Fruit fly (Drosophila melanogaster): ENCODE results near the gene CG4849.
A peak's percentile ranks its signal among the peaks of the same experiment; 100 is the strongest.

The CG4849 gene

dm6 chr3R:27922673-27923175 is 40.5 kb upstream of the CG4849 start, which contains the start of gene RpL4 (continued):
- TF ChIP-seq Mrtf (GFP tag; IDR thresholded peaks at IDR 0.05) (peak; percentile 50; the same call in 1 of the 3 replicates), cas (GFP tag; IDR thresholded peaks at IDR 0.05) (peak; percentile 53), Kr (GFP tag; optimal IDR thresholded peaks at IDR 0.05) (peak; percentile 57), repo (GFP tag; optimal IDR thresholded peaks at IDR 0.05) (peak; percentile 71), Max (GFP tag; optimal IDR thresholded peaks at IDR 0.05) (peak; percentile 75), amos (GFP tag; IDR thresholded peaks at IDR 0.05; ENCODE audit: partially characterized antibody) (no peak), HLHmδ (GFP tag; optimal IDR thresholded peaks at IDR 0.05) (peak; percentile 99), Neu2 (GFP tag; optimal IDR thresholded peaks at IDR 0.05; ENCODE audit: borderline replicate concordance) (no peak), tio (GFP tag; optimal IDR thresholded peaks at IDR 0.05) (no peak), Atf3 (GFP tag; optimal IDR thresholded peaks at IDR 0.05) (peak; percentile 66), zen2 (GFP tag; IDR thresholded peaks at IDR 0.05; ENCODE audit: partially characterized antibody) (no peak), bigmax (GFP tag; optimal IDR thresholded peaks at IDR 0.05) (peak; percentile 87), crol (GFP tag; IDR thresholded peaks at IDR 0.05) (peak; percentile 38; the same call in 1 of the 2 replicates), CG4328 (GFP tag; optimal IDR thresholded peaks at IDR 0.05) (peak; percentile 88), CG42726 (GFP tag; IDR thresholded peaks at IDR 0.05; ENCODE audit: partially characterized antibody) (no peak), CG7963 (GFP tag; IDR thresholded peaks at IDR 0.05; ENCODE audit: partially characterized antibody) (no peak), pb (GFP tag; optimal IDR thresholded peaks at IDR 0.05) (peak; percentile 82), CG9876 (GFP tag; optimal IDR thresholded peaks at IDR 0.05) (peak; percentile 71), Bgb (GFP tag; IDR thresholded peaks at IDR 0.05; ENCODE audit: partially characterized antibody) (peak; percentile 43), Gug (GFP tag; IDR thresholded peaks at IDR 0.05) (no peak; the same call in 3 of the 4 replicates), eyg (GFP tag; optimal IDR thresholded peaks at IDR 0.05) (peak; percentile 73), Awh (GFP tag; IDR thresholded peaks at IDR 0.05) (peak; percentile 84), YL-1 (GFP tag; optimal IDR thresholded peaks at IDR 0.05) (peak; percentile 98), CG10366 (GFP tag; IDR thresholded peaks at IDR 0.05) (peak; percentile 75), CG12299 (tag; optimal IDR thresholded peaks at IDR 0.05) (peak; percentile 54), Eip74EF (GFP tag; optimal IDR thresholded peaks at IDR 0.05) (peak in 1 of 2 experiments; percentile 50), CG3726 (GFP tag; IDR thresholded peaks at IDR 0.05) (peak; percentile 52), CG16813 (GFP tag; IDR thresholded peaks at IDR 0.05; ENCODE audit: partially characterized antibody) (no peak), peb (GFP tag; IDR thresholded peaks at IDR 0.05) (no peak), ssp (GFP tag; IDR thresholded peaks at IDR 0.05) (no peak), Dip2 (GFP tag; IDR thresholded peaks at IDR 0.05) (no peak), CG7987 (GFP tag; optimal IDR thresholded peaks at IDR 0.05) (peak; percentile 95), CG4282 (GFP tag; optimal IDR thresholded peaks at IDR 0.05) (no peak), CG30403 (GFP tag; optimal IDR thresholded peaks at IDR 0.05) (peak; percentile 60), trem (tag; optimal IDR thresholded peaks at IDR 0.05) (peak; percentile 12), CG8359 (GFP tag; optimal IDR thresholded peaks at IDR 0.05; ENCODE audit: borderline replicate concordance) (peak; percentile 60), MTF-1 (GFP tag; optimal IDR thresholded peaks at IDR 0.05; ENCODE audit: borderline replicate concordance) (peak; percentile 96), ind (GFP tag; optimal IDR thresholded peaks at IDR 0.05) (peak; percentile 53), Ssrp (tag; optimal IDR thresholded peaks at IDR 0.05) (peak; percentile 40), CG10321 (GFP tag; IDR thresholded peaks at IDR 0.05) (peak; percentile 51; the same call in 1 of the 2 replicates), pros (GFP tag; optimal IDR thresholded peaks at IDR 0.05) (peak; percentile 25), dmrt11E (tag; optimal IDR thresholded peaks at IDR 0.05) (peak; percentile 79), onecut (GFP tag; IDR thresholded peaks at IDR 0.05) (peak; percentile 91), otp (GFP tag; IDR thresholded peaks at IDR 0.05) (peak; percentile 93), Ravus (GFP tag; IDR thresholded peaks at IDR 0.05) (no peak; the same call in 1 of the 2 replicates), CG34422 (GFP tag; IDR thresholded peaks at IDR 0.05) (peak; percentile 79), dysf (GFP tag; IDR thresholded peaks at IDR 0.05) (peak; percentile 72), Chrac-16 (GFP tag; optimal IDR thresholded peaks at IDR 0.05) (peak; percentile 53), CG9797 (GFP tag; optimal IDR thresholded peaks at IDR 0.05) (peak; percentile 27), CG31388 (GFP tag; optimal IDR thresholded peaks at IDR 0.05) (peak; percentile 9)
